Fruit fly (Drosophila melanogaster) whole organism, prepupa: ENCODE results near the gene CG14518.
A peak's percentile ranks its signal among the peaks of the same experiment; 100 is the strongest.

Experiments used
- Blimp-1 ChIP-seq: fragments of 200-800 bp; sonication (Bioruptor generic); optimal IDR thresholded peaks from 3 replicates; lab custom pipeline; 2017; ENCODE audit warnings: missing biosample characterization, missing genetic modification characterization, mild to moderate bottlenecking, moderate library complexity, missing genetic modification reagents
- CG10631 ChIP-seq: fragments of 200-800 bp; sonication (Bioruptor generic); optimal IDR thresholded peaks from 2 replicates; lab custom pipeline; 2016; ENCODE audit warnings: missing biosample characterization, missing genetic modification characterization
- CG10669 ChIP-seq: fragments of 200-800 bp; sonication (Bioruptor generic); optimal IDR thresholded peaks from 3 replicates; lab custom pipeline; 2018; ENCODE audit warnings: missing biosample characterization, mild to moderate bottlenecking, missing genetic modification characterization, moderate library complexity
- CG11762 ChIP-seq: fragments of 200-800 bp; sonication (Bioruptor generic); optimal IDR thresholded peaks from 3 replicates; lab custom pipeline; 2016; ENCODE audit warnings: missing biosample characterization, missing genetic modification characterization; ENCODE audit not compliant: insufficient read depth
- CG15336 ChIP-seq: fragments of 200-800 bp; sonication (Bioruptor generic); IDR thresholded peaks from 2 replicates; pipeline ENCODE4 v1.3.6; 2022; ENCODE audit warnings: missing biosample characterization, missing genetic modification characterization
- CG1621 ChIP-seq: fragments of 200-800 bp; sonication (Bioruptor generic); optimal IDR thresholded peaks from 3 replicates; lab custom pipeline; 2018; ENCODE audit warnings: missing biosample characterization, mild to moderate bottlenecking, missing genetic modification characterization
- CG16779 ChIP-seq: fragments of 200-800 bp; sonication (Bioruptor generic); optimal IDR thresholded peaks from 3 replicates; lab custom pipeline; 2017; ENCODE audit warnings: missing biosample characterization, mild to moderate bottlenecking, missing genetic modification characterization
- CG3032 ChIP-seq: fragments of 200-800 bp; optimal IDR thresholded peaks from 2 replicates; lab custom pipeline; 2019; ENCODE audit warnings: missing biosample characterization, mild to moderate bottlenecking, missing genetic modification characterization, moderate library complexity
- CG31627 ChIP-seq: fragments of 200-800 bp; sonication (Bioruptor generic); optimal IDR thresholded peaks from 3 replicates; lab custom pipeline; 2016; ENCODE audit warnings: missing biosample characterization, missing genetic modification characterization
- CG32006 ChIP-seq: fragments of 200-800 bp; sonication (Bioruptor generic); optimal IDR thresholded peaks from 3 replicates; lab custom pipeline; 2017; ENCODE audit warnings: missing biosample characterization, mild to moderate bottlenecking, missing genetic modification characterization
- CG34406 ChIP-seq: fragments of 200-800 bp; sonication (Bioruptor generic); optimal IDR thresholded peaks from 3 replicates; lab custom pipeline; 2016; ENCODE audit warnings: missing biosample characterization, missing genetic modification characterization
- CG3919 ChIP-seq: fragments of 200-800 bp; sonication (Bioruptor generic); optimal IDR thresholded peaks from 3 replicates; lab custom pipeline; 2016; ENCODE audit warnings: missing biosample characterization, missing genetic modification characterization
- CG4318 ChIP-seq: fragments of 200-800 bp; sonication (Bioruptor generic); optimal IDR thresholded peaks from 3 replicates; lab custom pipeline; 2017; ENCODE audit warnings: missing biosample characterization, mild to moderate bottlenecking, missing genetic modification characterization
- CG6163 ChIP-seq: fragments of 200-800 bp; sonication (Bioruptor generic); IDR thresholded peaks from 3 replicates; pipeline ENCODE4 v1.3.6; 2022; ENCODE audit warnings: missing biosample characterization, missing genetic modification characterization
- CG6276 ChIP-seq: fragments of 200-800 bp; sonication (Bioruptor generic); optimal IDR thresholded peaks from 2 replicates; lab custom pipeline; 2017; ENCODE audit warnings: missing biosample characterization, mild to moderate bottlenecking, missing genetic modification characterization
- CG6792 ChIP-seq: fragments of 200-800 bp; sonication (Bioruptor generic); optimal IDR thresholded peaks from 3 replicates; lab custom pipeline; 2016; ENCODE audit warnings: missing biosample characterization, missing genetic modification characterization
- CG6808 ChIP-seq: fragments of 200-800 bp; sonication (Bioruptor generic); optimal IDR thresholded peaks from 3 replicates; lab custom pipeline; 2017; ENCODE audit warnings: missing biosample characterization, missing genetic modification characterization, mild to moderate bottlenecking, moderate library complexity, missing genetic modification reagents
- CG6854 ChIP-seq: fragments of 200-800 bp; sonication (Bioruptor generic); optimal IDR thresholded peaks from 2 replicates; lab custom pipeline; 2017; ENCODE audit warnings: missing biosample characterization, mild to moderate bottlenecking, missing genetic modification characterization
- CG8119 ChIP-seq: fragments of 200-800 bp; sonication (Bioruptor generic); IDR thresholded peaks from 3 replicates; pipeline ENCODE4 v1.3.6; 2022; ENCODE audit warnings: missing biosample characterization, missing genetic modification characterization
- CG8319 ChIP-seq: fragments of 200-800 bp; sonication (Bioruptor generic); optimal IDR thresholded peaks from 3 replicates; lab custom pipeline; 2016; ENCODE audit warnings: missing biosample characterization, missing genetic modification characterization
- CG8632 ChIP-seq: fragments of 200-800 bp; sonication (Bioruptor generic); optimal IDR thresholded peaks from 3 replicates; lab custom pipeline; 2016; ENCODE audit warnings: missing biosample characterization, missing genetic modification characterization
- CG9139 ChIP-seq: fragments of 200-800 bp; sonication (Bioruptor generic); optimal IDR thresholded peaks from 3 replicates; lab custom pipeline; 2017; ENCODE audit warnings: missing biosample characterization, mild to moderate bottlenecking, missing genetic modification characterization
- Eip75B ChIP-seq: fragments of 200-800 bp; sonication (Bioruptor generic); optimal IDR thresholded peaks from 3 replicates; lab custom pipeline; 2016; ENCODE audit warnings: missing biosample characterization, missing genetic modification characterization
- Eip78C ChIP-seq: fragments of 200-800 bp; sonication (Bioruptor generic); peaks from one replicate; lab custom pipeline; 2016; ENCODE audit warnings: missing biosample characterization, missing genetic modification characterization
- Ets96B ChIP-seq: fragments of 200-800 bp; optimal IDR thresholded peaks from 2 replicates; lab custom pipeline; 2019; ENCODE audit warnings: missing biosample characterization, mild to moderate bottlenecking, missing genetic modification characterization, moderate library complexity
- Lpt ChIP-seq: fragments of 200-800 bp; sonication (Bioruptor generic); optimal IDR thresholded peaks from 3 replicates; lab custom pipeline; 2016; ENCODE audit warnings: missing biosample characterization, missing genetic modification characterization
- OdsH ChIP-seq: fragments of 200-800 bp; sonication (Bioruptor generic); optimal IDR thresholded peaks from 3 replicates; lab custom pipeline; 2016; ENCODE audit warnings: missing biosample characterization, missing genetic modification characterization
- Sox102F ChIP-seq: fragments of 200-800 bp; sonication (Bioruptor generic); optimal IDR thresholded peaks from 2 replicates; lab custom pipeline; 2016; ENCODE audit warnings: missing biosample characterization, mild to moderate bottlenecking, missing genetic modification characterization
- Sox14 ChIP-seq: fragments of 200-800 bp; sonication (Bioruptor generic); optimal IDR thresholded peaks from 3 replicates; lab custom pipeline; 2016; ENCODE audit warnings: missing biosample characterization, missing genetic modification characterization
- Sox15 ChIP-seq: fragments of 200-800 bp; sonication (Bioruptor generic); optimal IDR thresholded peaks from 3 replicates; lab custom pipeline; 2016; ENCODE audit warnings: missing biosample characterization, missing genetic modification characterization
- achi ChIP-seq: fragments of 200-800 bp; sonication (Bioruptor generic); optimal IDR thresholded peaks from 3 replicates; lab custom pipeline; 2016; ENCODE audit warnings: missing biosample characterization, missing genetic modification characterization
- acj6 ChIP-seq: fragments of 200-800 bp; sonication (Bioruptor generic); optimal IDR thresholded peaks from 3 replicates; lab custom pipeline; 2016; ENCODE audit warnings: missing biosample characterization, missing genetic modification characterization
- dac ChIP-seq: fragments of 200-800 bp; sonication (Bioruptor generic); optimal IDR thresholded peaks from 2 replicates; lab custom pipeline; 2017; ENCODE audit warnings: missing biosample characterization, mild to moderate bottlenecking, missing genetic modification characterization
- dsx ChIP-seq: fragments of 200-800 bp; optimal IDR thresholded peaks from 3 replicates; lab custom pipeline; 2019; ENCODE audit warnings: missing biosample characterization, mild to moderate bottlenecking, missing genetic modification characterization, moderate library complexity; ENCODE audit not compliant: poor library complexity, severe bottlenecking
- eg ChIP-seq: fragments of 200-800 bp; sonication (Bioruptor generic); IDR thresholded peaks from 3 replicates; pipeline ENCODE4 v1.3.6; 2022; ENCODE audit warnings: missing biosample characterization, missing genetic modification characterization
- esn ChIP-seq: fragments of 200-800 bp; sonication (Bioruptor generic); optimal IDR thresholded peaks from 2 replicates; lab custom pipeline; 2016; ENCODE audit warnings: missing biosample characterization, mild to moderate bottlenecking, missing genetic modification characterization, moderate library complexity
- fd59A ChIP-seq: fragments of 200-800 bp; sonication (Bioruptor generic); optimal IDR thresholded peaks from 2 replicates; lab custom pipeline; 2017; ENCODE audit warnings: missing biosample characterization, mild to moderate bottlenecking, missing genetic modification characterization, missing genetic modification reagents
- fd85E ChIP-seq: fragments of 200-800 bp; sonication (Bioruptor generic); optimal IDR thresholded peaks from 3 replicates; lab custom pipeline; 2016; ENCODE audit warnings: missing biosample characterization, missing genetic modification characterization
- fkh ChIP-seq: fragments of 200-800 bp; sonication (Bioruptor generic); optimal IDR thresholded peaks from 3 replicates; lab custom pipeline; 2017; ENCODE audit warnings: missing biosample characterization, mild to moderate bottlenecking, missing genetic modification characterization, moderate library complexity
- salr ChIP-seq, 2 experiments: fragments of 200-800 bp; sonication (Bioruptor generic); optimal IDR thresholded peaks; 3 replicates each; lab custom pipeline; 2016 to 2018; ENCODE audit warnings: missing biosample characterization in 2 of 2, missing genetic modification characterization in 2 of 2, mild to moderate bottlenecking in 1 of 2
- ss ChIP-seq, 2 experiments: fragments of 200-800 bp; sonication (Bioruptor generic); optimal IDR thresholded peaks; 2 replicates in 1 of 2; 3 replicates in 1 of 2; lab custom pipeline; 2017 to 2018; ENCODE audit warnings: mild to moderate bottlenecking in 2 of 2, missing biosample characterization in 2 of 2, missing genetic modification characterization in 2 of 2, moderate library complexity in 1 of 2
- svp ChIP-seq: fragments of 200-800 bp; sonication (Bioruptor generic); peaks from one replicate; lab custom pipeline; 2016; ENCODE audit warnings: missing biosample characterization, missing genetic modification characterization
- vri ChIP-seq: fragments of 200-800 bp; sonication (Bioruptor generic); optimal IDR thresholded peaks from 3 replicates; lab custom pipeline; 2016; ENCODE audit warnings: missing biosample characterization, mild to moderate bottlenecking, missing genetic modification characterization

CG14518 gene

dm6 chr3R:29071141-29071540, 46.4 kb downstream of the CG14518 start:
- TF ChIP-seq Eip78C (GFP tag; lab: Kevin White, UChicago) (no peak), fkh (GFP tag; lab: Kevin White, UChicago) (peak; percentile 66), CG32006 (GFP tag; lab: Kevin White, UChicago) (no peak), Sox15 (GFP tag; lab: Kevin White, UChicago) (no peak), CG6276 (GFP tag; lab: Kevin White, UChicago) (no peak), CG8632 (GFP tag; lab: Kevin White, UChicago) (no peak), CG11762 (no peak), CG6792 (no peak), CG34406 (GFP tag; lab: Kevin White, UChicago) (no peak), CG16779 (tag; lab: Kevin White, UChicago) (no peak), svp (GFP tag; lab: Kevin White, UChicago) (peak; percentile 40), vri (GFP tag; lab: Kevin White, UChicago) (peak; percentile 17), CG3919 (GFP tag; lab: Kevin White, UChicago) (no peak), CG10631 (GFP tag; lab: Kevin White, UChicago) (no peak), CG10669 (GFP tag; lab: Kevin White, UChicago) (no peak), CG6854 (GFP tag; lab: Kevin White, UChicago) (no peak), Lpt (GFP tag; lab: Kevin White, UChicago) (no peak), CG8119 (GFP tag; lab: Robert Waterston, UW) (no peak)

dm6 chr3R:29072834-29073233, 48.1 kb downstream of the CG14518 start:
- TF ChIP-seq ss (GFP tag; optimal IDR thresholded peaks at IDR 0.05; lab: Kevin White, UChicago): peak in 1 of 2 experiments; percentile 17
- peak; percentile 34 for TF ChIP-seq CG3919 (GFP tag; lab: Kevin White, UChicago)
- TF ChIP-seq CG6163 (GFP tag; lab: Robert Waterston, UW): peak; percentile 63; the same call in 2 of the 3 replicates
- TF ChIP-seq CG8119 (GFP tag; lab: Robert Waterston, UW): 0 out of 3 replicates have a peak, but pooled peaks have one; percentile 27
- no peak for TF ChIP-seq CG6854 (GFP tag; lab: Kevin White, UChicago)
- peak; percentile 5 for TF ChIP-seq CG10631 (GFP tag; lab: Kevin White, UChicago)
- TF ChIP-seq Eip78C (GFP tag; lab: Kevin White, UChicago): peak; percentile 65
- TF ChIP-seq CG10669 (GFP tag; lab: Kevin White, UChicago): peak; percentile 24
- TF ChIP-seq svp (GFP tag; lab: Kevin White, UChicago): no peak
- no peak for TF ChIP-seq CG31627 (GFP tag; lab: Kevin White, UChicago)
- peak; percentile 40 for TF ChIP-seq Sox14
- peak; percentile 22 for TF ChIP-seq OdsH
- TF ChIP-seq CG6792: no peak
- TF ChIP-seq fkh (GFP tag; lab: Kevin White, UChicago): no peak
- peak; percentile 35 for TF ChIP-seq dsx (GFP tag; lab: Kevin White, UChicago)
- TF ChIP-seq CG6808 (GFP tag; lab: Kevin White, UChicago): peak; percentile 14
- TF ChIP-seq Lpt (GFP tag; lab: Kevin White, UChicago): peak; percentile 52
- peak; percentile 52 for TF ChIP-seq Ets96B (tag; lab: Kevin White, UChicago)
- TF ChIP-seq Eip75B: peak; percentile 21
- TF ChIP-seq CG32006 (GFP tag; lab: Kevin White, UChicago): peak; percentile 19
- 0 out of 2 replicates have a peak, but pooled peaks have one; percentile 8 for TF ChIP-seq CG15336
- no peak for TF ChIP-seq dac (GFP tag; lab: Kevin White, UChicago)
- TF ChIP-seq achi (GFP tag; lab: Kevin White, UChicago): peak; percentile 12
- TF ChIP-seq CG3032 (tag; lab: Kevin White, UChicago): peak; percentile 43

- 0 out of 3 replicates have a peak, but pooled peaks have one; percentile 45 for TF ChIP-seq eg (GFP tag; lab: Robert Waterston, UW)
- peak; percentile 27 for TF ChIP-seq CG1621 (tag; lab: Kevin White, UChicago)
- TF ChIP-seq CG9139: peak; percentile 57
- TF ChIP-seq vri (GFP tag; lab: Kevin White, UChicago): peak; percentile 66
- TF ChIP-seq Sox102F: peak; percentile 44
- no peak for TF ChIP-seq acj6
- TF ChIP-seq CG10631 (GFP tag; lab: Kevin White, UChicago): no peak
- no peak for TF ChIP-seq CG8319
- no peak for TF ChIP-seq CG31627 (GFP tag; lab: Kevin White, UChicago)
- TF ChIP-seq Eip75B: no peak
- peak; percentile 55 for TF ChIP-seq Blimp-1 (GFP tag; lab: Kevin White, UChicago)
- TF ChIP-seq fd85E (GFP tag; lab: Kevin White, UChicago): no peak
- no peak for TF ChIP-seq CG4318 (GFP tag; lab: Kevin White, UChicago)
- TF ChIP-seq Lpt (GFP tag; lab: Kevin White, UChicago): peak; percentile 1
- TF ChIP-seq fd59A (GFP tag; lab: Kevin White, UChicago): no peak
- TF ChIP-seq CG3919 (GFP tag; lab: Kevin White, UChicago): peak; percentile 28
- TF ChIP-seq svp (GFP tag; lab: Kevin White, UChicago): peak; percentile 95
- 0 out of 3 replicates have a peak, but pooled peaks have one; percentile 29 for TF ChIP-seq CG6163 (GFP tag; lab: Robert Waterston, UW)
- peak; percentile 27 for TF ChIP-seq esn (GFP tag; lab: Kevin White, UChicago)
- no peak for TF ChIP-seq CG11762
- peak in 1 of 2 experiments; percentile 45 for TF ChIP-seq salr (GFP tag; optimal IDR thresholded peaks at IDR 0.05; lab: Kevin White, UChicago)
- no peak for TF ChIP-seq achi (GFP tag; lab: Kevin White, UChicago)
- no peak for TF ChIP-seq dac (GFP tag; lab: Kevin White, UChicago)
- TF ChIP-seq CG34406 (GFP tag; lab: Kevin White, UChicago): no peak
Measured at dm6 chr3R:29074001-29074609, 49.3 kb downstream of the CG14518 start.
